Worm (Caenorhabditis elegans): ENCODE results near the gene C24A3.9.

DNA sequence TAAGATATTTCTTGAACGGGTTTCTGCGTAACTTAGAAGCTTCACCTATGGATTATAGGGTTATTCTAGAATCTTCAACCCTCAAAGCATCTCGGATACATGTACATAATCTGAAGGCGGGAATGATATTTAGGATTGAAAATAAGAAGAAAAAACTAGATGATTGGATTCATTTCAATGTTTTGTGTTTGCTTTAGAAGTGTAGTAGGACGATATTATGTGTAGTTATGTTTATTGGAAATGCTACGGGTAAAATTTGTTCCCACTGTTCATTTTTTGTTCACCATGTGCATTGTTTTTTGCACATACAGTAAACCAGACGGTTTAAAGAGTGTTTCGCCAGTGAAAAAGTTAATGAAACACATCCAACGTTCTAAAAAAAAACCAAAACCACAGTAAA lies 1.2 kb upstream of the C24A3.9 start:
- no peak for TF ChIP-seq flt-1 (GFP tag; IDR thresholded peaks at IDR 0.05)
- no peak for TF ChIP-seq ceh-36 (tag; optimal IDR thresholded peaks at IDR 0.05)
- TF ChIP-seq ama-1 (optimal IDR thresholded peaks at IDR 0.05) = no peak
- no peak for TF ChIP-seq F13C5.2 (tag; optimal IDR thresholded peaks at IDR 0.05)
- no peak for TF ChIP-seq scrt-1 (GFP tag; IDR thresholded peaks at IDR 0.05)
- TF ChIP-seq hnd-1 (tag; optimal IDR thresholded peaks at IDR 0.05) = no peak
- no peak for TF ChIP-seq pes-1 (GFP tag; IDR thresholded peaks at IDR 0.05)
- no peak for TF ChIP-seq tra-4 (tag; optimal IDR thresholded peaks at IDR 0.05)
- no peak for TF ChIP-seq sea-1 (GFP tag; conservative IDR thresholded peaks at IDR 0.05)
- no peak for TF ChIP-seq ceh-13 (GFP tag; optimal IDR thresholded peaks at IDR 0.05)
- no peak for TF ChIP-seq tbx-11 (GFP tag; IDR thresholded peaks at IDR 0.05)

Data from whole organism, early embryonic.